Fruit fly (Drosophila melanogaster) whole organism, embryonic: ENCODE data around the gene Phb1.

Experiments
- BtbVII ChIP-seq: fragments of 200-800 bp; sonication (Bioruptor generic); optimal IDR thresholded peaks from 3 replicates; lab custom pipeline; 2017; ENCODE audit warnings: missing biosample characterization, mild to moderate bottlenecking, missing genetic modification characterization
- CG10366 ChIP-seq: fragments of 200-800 bp; sonication (Bioruptor generic); IDR thresholded peaks from 2 replicates; pipeline ENCODE4 v1.3.6; 2022; ENCODE audit warnings: missing biosample characterization, missing genetic modification characterization
- CG10431 ChIP-seq: fragments of 200-800 bp; sonication (Bioruptor generic); optimal IDR thresholded peaks from 3 replicates; lab custom pipeline; 2018; ENCODE audit warnings: missing biosample characterization, mild to moderate bottlenecking, missing genetic modification characterization
- CG11723 ChIP-seq: fragments of 200-800 bp; sonication (Bioruptor generic); optimal IDR thresholded peaks from 2 replicates; lab custom pipeline; 2017; ENCODE audit warnings: missing biosample characterization, mild to moderate bottlenecking, missing genetic modification characterization
- CG12155 ChIP-seq: fragments of 200-800 bp; sonication (Bioruptor generic); optimal IDR thresholded peaks from 3 replicates; lab custom pipeline; 2016; ENCODE audit warnings: missing biosample characterization, missing genetic modification characterization
- CG12942 ChIP-seq: fragments of 200-800 bp; sonication (Bioruptor generic); optimal IDR thresholded peaks from 3 replicates; lab custom pipeline; 2016; ENCODE audit warnings: missing biosample characterization, missing genetic modification characterization
- CG13296 ChIP-seq: fragments of 200-800 bp; sonication (Bioruptor generic); optimal IDR thresholded peaks from 3 replicates; lab custom pipeline; 2018; ENCODE audit warnings: missing biosample characterization, mild to moderate bottlenecking, missing genetic modification characterization
- CG13624 ChIP-seq: fragments of 200-800 bp; sonication (Bioruptor generic); optimal IDR thresholded peaks from 2 replicates; lab custom pipeline; 2016; ENCODE audit warnings: missing biosample characterization, missing genetic modification characterization
- CG13775 ChIP-seq: fragments of 200-800 bp; sonication (Bioruptor generic); optimal IDR thresholded peaks from 3 replicates; lab custom pipeline; 2017; ENCODE audit warnings: missing biosample characterization, mild to moderate bottlenecking, missing genetic modification characterization
- CG14441 ChIP-seq: fragments of 200-800 bp; sonication (Bioruptor generic); IDR thresholded peaks from 2 replicates; pipeline ENCODE4 v1.3.6; 2022; ENCODE audit warnings: missing biosample characterization, missing genetic modification characterization
- CG16815 ChIP-seq: fragments of 200-800 bp; sonication (Bioruptor generic); optimal IDR thresholded peaks from 3 replicates; lab custom pipeline; 2017; ENCODE audit warnings: missing biosample characterization, mild to moderate bottlenecking, missing genetic modification characterization
- CG18011 ChIP-seq: fragments of 200-800 bp; sonication (Bioruptor generic); optimal IDR thresholded peaks from 2 replicates; lab custom pipeline; 2017; ENCODE audit warnings: missing biosample characterization, missing genetic modification characterization, mild to moderate bottlenecking, moderate library complexity, missing genotype
- CG18764 ChIP-seq: fragments of 200-800 bp; sonication (Bioruptor generic); optimal IDR thresholded peaks from 3 replicates; lab custom pipeline; 2016; ENCODE audit warnings: missing biosample characterization, missing genetic modification characterization
- CG30431 ChIP-seq: fragments of 200-800 bp; sonication (Bioruptor generic); optimal IDR thresholded peaks from 2 replicates; lab custom pipeline; 2017; ENCODE audit warnings: missing biosample characterization, missing genetic modification characterization
- CG3407 ChIP-seq: fragments of 200-800 bp; sonication (Bioruptor generic); optimal IDR thresholded peaks from 2 replicates; lab custom pipeline; 2018; ENCODE audit warnings: missing biosample characterization, mild to moderate bottlenecking, missing genetic modification characterization
- CG34224 ChIP-seq: fragments of 200-800 bp; sonication (Bioruptor generic); IDR thresholded peaks from 3 replicates; pipeline ENCODE4 v1.3.6; 2022; ENCODE audit warnings: missing biosample characterization, missing genetic modification characterization; ENCODE audit not compliant: partially characterized antibody
- CG3847 ChIP-seq: fragments of 200-800 bp; sonication (Bioruptor generic); IDR thresholded peaks from 2 replicates; pipeline ENCODE4 v1.3.6; 2022; ENCODE audit warnings: missing biosample characterization, missing genetic modification characterization
- CG4617 ChIP-seq: fragments of 200-800 bp; sonication (Bioruptor generic); optimal IDR thresholded peaks from 3 replicates; lab custom pipeline; 2016; ENCODE audit warnings: missing biosample characterization, missing genetic modification characterization, borderline replicate concordance
- CG4730 ChIP-seq: fragments of 200-800 bp; sonication (Bioruptor generic); IDR thresholded peaks from 2 replicates; pipeline ENCODE4 v1.3.6; 2022; ENCODE audit warnings: missing biosample characterization, missing genetic modification characterization
- CG4820 ChIP-seq: fragments of 200-800 bp; sonication (Bioruptor generic); optimal IDR thresholded peaks from 3 replicates; lab custom pipeline; 2016; ENCODE audit warnings: missing biosample characterization, missing genetic modification characterization
- CG7556 ChIP-seq: fragments of 200-800 bp; sonication (Bioruptor generic); optimal IDR thresholded peaks from 2 replicates; lab custom pipeline; 2017; ENCODE audit warnings: missing biosample characterization, mild to moderate bottlenecking, missing genetic modification characterization
- CG9817 ChIP-seq: fragments of 200-800 bp; sonication (Bioruptor generic); optimal IDR thresholded peaks from 2 replicates; lab custom pipeline; 2018; ENCODE audit warnings: missing biosample characterization, mild to moderate bottlenecking, missing genetic modification characterization, moderate library complexity
- Dll ChIP-seq: fragments of 200-800 bp; sonication (Bioruptor generic); IDR thresholded peaks from 4 replicates; pipeline ENCODE4 v1.3.6; 2022; ENCODE audit warnings: missing biosample characterization, missing genetic modification characterization; ENCODE audit not compliant: partially characterized antibody
- Dp ChIP-seq: fragments of 200-800 bp; sonication (Bioruptor generic); optimal IDR thresholded peaks from 2 replicates; lab custom pipeline; 2018; ENCODE audit warnings: missing biosample characterization, mild to moderate bottlenecking, missing genetic modification characterization, moderate library complexity
- E2f1 ChIP-seq: fragments of 200-800 bp; sonication (Bioruptor generic); IDR thresholded peaks from 2 replicates; pipeline ENCODE4 v1.3.6; 2022; ENCODE audit warnings: missing biosample characterization, missing genetic modification characterization
- Eip74EF ChIP-seq, 2 experiments: fragments of 200-800 bp in 1 of 2; fragments of >200 bp in 1 of 2; sonication (Bioruptor generic) in 1 of 2; optimal IDR thresholded peaks; 2 replicates each; lab custom pipeline; 2017 to 2019; ENCODE audit warnings: missing biosample characterization in 2 of 2, missing genetic modification characterization in 2 of 2, mild to moderate bottlenecking in 1 of 2, moderate library complexity in 1 of 2
- Fer1 ChIP-seq: fragments of 200-800 bp; sonication (Bioruptor generic); optimal IDR thresholded peaks from 2 replicates; lab custom pipeline; 2017; ENCODE audit warnings: missing biosample characterization, mild to moderate bottlenecking, missing genetic modification characterization
- Hr3 ChIP-seq: fragments of 200-800 bp; sonication (Bioruptor generic); optimal IDR thresholded peaks from 3 replicates; lab custom pipeline; 2016; ENCODE audit warnings: missing biosample characterization, missing genetic modification characterization
- MBD-R2 ChIP-seq: fragments of 200-800 bp; sonication (Bioruptor generic); IDR thresholded peaks from 2 replicates; pipeline ENCODE4 v1.3.6; 2022; ENCODE audit warnings: missing biosample characterization, missing genetic modification characterization
- Nf-YC ChIP-seq: fragments of 200-800 bp; optimal IDR thresholded peaks from 3 replicates; lab custom pipeline; 2019; ENCODE audit warnings: missing biosample characterization, mild to moderate bottlenecking, missing genetic modification characterization, moderate library complexity
- Spps ChIP-seq: fragments of 200-800 bp; sonication (Bioruptor generic); optimal IDR thresholded peaks from 2 replicates; lab custom pipeline; 2018; ENCODE audit warnings: missing biosample characterization, mild to moderate bottlenecking, missing genetic modification characterization
- Stat92E ChIP-seq, 3 experiments: fragments of >200 bp in 2 of 3; fragments of 200-800 bp in 1 of 3; sonication (Bioruptor generic) in 1 of 3; optimal IDR thresholded peaks; 2 replicates each; lab custom pipeline; 2017 to 2019; ENCODE audit warnings: missing biosample characterization in 3 of 3, missing genetic modification characterization in 3 of 3, mild to moderate bottlenecking in 1 of 3, moderate library complexity in 1 of 3
- Usf ChIP-seq: fragments of 200-800 bp; sonication (Bioruptor generic); optimal IDR thresholded peaks from 2 replicates; lab custom pipeline; 2017; ENCODE audit warnings: missing genotype, missing biosample characterization, missing genetic modification characterization
- Xbp1 ChIP-seq: fragments of 200-800 bp; sonication (Bioruptor generic); optimal IDR thresholded peaks from 3 replicates; lab custom pipeline; 2016; ENCODE audit warnings: missing biosample characterization, mild to moderate bottlenecking, missing genetic modification characterization
- YL-1 ChIP-seq: fragments of 200-800 bp; sonication (Bioruptor generic); optimal IDR thresholded peaks from 3 replicates; lab custom pipeline; 2017; ENCODE audit warnings: missing biosample characterization, mild to moderate bottlenecking, missing genetic modification characterization
- ac ChIP-seq: fragments of 200-800 bp; sonication (Bioruptor generic); optimal IDR thresholded peaks from 3 replicates; lab custom pipeline; 2017; ENCODE audit warnings: missing biosample characterization, mild to moderate bottlenecking, missing genetic modification characterization
- caup ChIP-seq: fragments of 200-800 bp; sonication (Bioruptor generic); optimal IDR thresholded peaks from 3 replicates; lab custom pipeline; 2017; ENCODE audit warnings: missing biosample characterization, mild to moderate bottlenecking, missing genetic modification characterization, moderate library complexity; ENCODE audit not compliant: severe bottlenecking
- dmrt11E ChIP-seq: fragments of 200-800 bp; sonication (Bioruptor generic); optimal IDR thresholded peaks from 3 replicates; lab custom pipeline; 2018; ENCODE audit warnings: missing biosample characterization, mild to moderate bottlenecking, missing genetic modification characterization, moderate library complexity
- dysf ChIP-seq: fragments of 200-800 bp; sonication (Bioruptor generic); IDR thresholded peaks from 3 replicates; pipeline ENCODE4 v1.3.6; 2022; ENCODE audit warnings: missing biosample characterization, missing genetic modification characterization
- grau ChIP-seq: fragments of 200-800 bp; optimal IDR thresholded peaks from 3 replicates; lab custom pipeline; 2019; ENCODE audit warnings: missing biosample characterization, mild to moderate bottlenecking, missing genetic modification characterization, moderate library complexity
- gsb ChIP-seq: fragments of 200-800 bp; sonication (Bioruptor generic); IDR thresholded peaks from 2 replicates; pipeline ENCODE4 v1.3.6; 2022; ENCODE audit warnings: missing biosample characterization, missing genetic modification characterization
- hb ChIP-seq: fragments of 200-800 bp; sonication (Bioruptor generic); IDR thresholded peaks from 3 replicates; pipeline ENCODE4 v1.3.6; 2022; ENCODE audit warnings: missing biosample characterization, missing genetic modification characterization; ENCODE audit not compliant: partially characterized antibody
- kah ChIP-seq: fragments of 200-800 bp; sonication (Bioruptor generic); optimal IDR thresholded peaks from 2 replicates; lab custom pipeline; 2018; ENCODE audit warnings: missing biosample characterization, mild to moderate bottlenecking, missing genetic modification characterization
- lbe ChIP-seq: fragments of 200-800 bp; sonication (Bioruptor generic); optimal IDR thresholded peaks from 2 replicates; lab custom pipeline; 2016; ENCODE audit warnings: missing biosample characterization, mild to moderate bottlenecking, missing genetic modification characterization
- odd ChIP-seq: fragments of 200-800 bp; sonication (Bioruptor generic); optimal IDR thresholded peaks from 2 replicates; lab custom pipeline; 2017; ENCODE audit warnings: missing biosample characterization, mild to moderate bottlenecking, missing genetic modification characterization
- repo ChIP-seq: fragments of 200-800 bp; sonication (Bioruptor generic); optimal IDR thresholded peaks from 2 replicates; lab custom pipeline; 2016; ENCODE audit warnings: missing biosample characterization, missing genetic modification characterization
- salm ChIP-seq: fragments of 200-800 bp; sonication (Bioruptor generic); optimal IDR thresholded peaks from 2 replicates; lab custom pipeline; 2018; ENCODE audit warnings: missing biosample characterization, mild to moderate bottlenecking, missing genetic modification characterization
- slbo ChIP-seq: fragments of 200-800 bp; sonication (Bioruptor generic); IDR thresholded peaks from 2 replicates; pipeline ENCODE4 v1.3.6; 2022; ENCODE audit warnings: missing biosample characterization, missing genetic modification characterization
- zen ChIP-seq: fragments of 200-800 bp; sonication (Bioruptor generic); optimal IDR thresholded peaks from 3 replicates; lab custom pipeline; 2018; ENCODE audit warnings: missing biosample characterization, mild to moderate bottlenecking, missing genetic modification characterization, moderate library complexity

Gene Phb1

dm6 chr2L:19126888-19127287, 3.2 kb upstream of the Phb1 start (continued):
- TF ChIP-seq CG4617 (GFP tag; lab: Kevin White, UChicago) (peak; percentile 34), dysf (GFP tag; lab: Robert Waterston, UW) (peak; percentile 74; the same call in 2 of the 3 replicates), E2f1 (GFP tag; lab: Robert Waterston, UW) (peak; percentile 28; the same call in 1 of the 2 replicates), CG12942 (GFP tag; lab: Kevin White, UChicago) (peak; percentile 43), CG13775 (GFP tag; lab: Kevin White, UChicago) (peak; percentile 64), Dll (GFP tag; lab: Robert Waterston, UW) (peak; percentile 53; the same call in 2 of the 4 replicates), slbo (GFP tag; lab: Robert Waterston, UW) (peak; percentile 65), CG13296 (GFP tag; lab: Kevin White, UChicago) (peak; percentile 78), BtbVII (GFP tag; lab: Kevin White, UChicago) (peak; percentile 40), CG10366 (GFP tag; lab: Robert Waterston, UW) (peak; percentile 60), Stat92E (GFP tag; optimal IDR thresholded peaks at IDR 0.05; lab: Kevin White, UChicago) (peak in 1 of 3 experiments; percentile 56), CG14441 (GFP tag; lab: Robert Waterston, UW) (peak; percentile 43; the same call in 1 of the 2 replicates), lbe (peak; percentile 43), caup (GFP tag; lab: Kevin White, UChicago) (peak; percentile 58), Nf-YC (tag; lab: Kevin White, UChicago) (peak; percentile 70), repo (GFP tag; lab: Kevin White, UChicago) (no peak), CG4820 (peak; percentile 35), grau (tag; lab: Kevin White, UChicago) (peak; percentile 76), Dp (peak; percentile 66), Xbp1 (peak; percentile 63), odd (GFP tag; lab: Kevin White, UChicago) (no peak), CG34224 (0 out of 3 replicates have a peak, but pooled peaks have one; percentile 21), ac (GFP tag; lab: Kevin White, UChicago) (peak; percentile 1), CG7556 (GFP tag; lab: Kevin White, UChicago) (peak; percentile 58), Spps (tag; lab: Kevin White, UChicago) (peak; percentile 38), gsb (GFP tag; lab: Robert Waterston, UW) (no peak), CG11723 (GFP tag; lab: Kevin White, UChicago) (peak; percentile 30), Hr3 (GFP tag; lab: Kevin White, UChicago) (peak; percentile 70), salm (tag; lab: Kevin White, UChicago) (peak; percentile 44), CG30431 (GFP tag; lab: Kevin White, UChicago) (peak; percentile 7), kah (GFP tag; lab: Kevin White, UChicago) (peak; percentile 24), CG9817 (tag; lab: Kevin White, UChicago) (peak; percentile 83), CG16815 (GFP tag; lab: Kevin White, UChicago) (peak; percentile 46), CG10431 (GFP tag; lab: Kevin White, UChicago) (peak; percentile 66), CG3847 (GFP tag; lab: Robert Waterston, UW) (peak; percentile 69), CG4730 (no peak), CG18011 (GFP tag; lab: Kevin White, UChicago) (peak; percentile 11), Fer1 (peak; percentile 76), CG13624 (no peak), zen (tag; lab: Kevin White, UChicago) (peak; percentile 45), CG3407 (GFP tag; lab: Kevin White, UChicago) (peak; percentile 35), YL-1 (GFP tag; lab: Kevin White, UChicago) (peak; percentile 73), hb (GFP tag; lab: Robert Waterston, UW) (no peak), MBD-R2 (GFP tag; lab: Robert Waterston, UW) (peak; percentile 86), Eip74EF (GFP tag; optimal IDR thresholded peaks at IDR 0.05; lab: Kevin White, UChicago) (peak in 1 of 2 experiments; percentile 34), Usf (GFP tag; lab: Kevin White, UChicago) (peak; percentile 35), CG12155 (GFP tag; lab: Kevin White, UChicago) (peak; percentile 45), dmrt11E (tag; lab: Kevin White, UChicago) (peak; percentile 70), CG18764 (GFP tag; lab: Kevin White, UChicago) (no peak)
